Worm (Caenorhabditis elegans) whole organism, late embryonic: ENCODE results near the gene pqn-54.

Source experiments
- C08G9.2 ChIP-seq: sonication (generic microtip); optimal IDR thresholded peaks from 2 replicates; lab custom pipeline; 2016; ENCODE audit warnings: mild to moderate bottlenecking, missing genetic modification characterization, moderate library complexity, missing compliant biosample characterization
- ama-1 ChIP-seq: fragments of 150-350 bp; optimal IDR thresholded peaks from 2 replicates; lab custom pipeline; 2014
- ceh-24 ChIP-seq: sonication (generic microtip); optimal IDR thresholded peaks from 2 replicates; lab custom pipeline; 2016; ENCODE audit warnings: mild to moderate bottlenecking, missing genetic modification characterization, missing compliant biosample characterization
- ets-4 ChIP-seq: sonication (generic microtip); optimal IDR thresholded peaks from 2 replicates; lab custom pipeline; 2016; ENCODE audit warnings: missing genetic modification characterization, missing compliant biosample characterization
- fkh-10 ChIP-seq: fragments of 150-350 bp; optimal IDR thresholded peaks from 2 replicates; lab custom pipeline; 2014; ENCODE audit warnings: missing biosample characterization, missing genetic modification reagents, missing genetic modification characterization
- nfya-1 ChIP-seq: sonication (generic microtip); optimal IDR thresholded peaks from 2 replicates; lab custom pipeline; 2017; ENCODE audit warnings: missing genetic modification characterization, mild to moderate bottlenecking, missing compliant biosample characterization, antibody characterized with exemption, moderate library complexity
- nhr-11 ChIP-seq: fragments of 150-350 bp; optimal IDR thresholded peaks from 2 replicates; lab custom pipeline; 2014; ENCODE audit warnings: missing biosample characterization, missing genetic modification characterization
- npax-4 ChIP-seq: sonication (generic microtip); optimal IDR thresholded peaks from 2 replicates; lab custom pipeline; 2016; ENCODE audit warnings: missing genetic modification characterization, missing compliant biosample characterization
- pqm-1 ChIP-seq: sonication (generic microtip); optimal IDR thresholded peaks from 2 replicates; lab custom pipeline; 2016; ENCODE audit warnings: missing genetic modification characterization, missing compliant biosample characterization
- sox-2 ChIP-seq: fragments of 200-800 bp; sonication (Bioruptor generic); IDR thresholded peaks from 2 replicates; pipeline ENCODE4 v1.3.6; 2022; ENCODE audit warnings: missing genetic modification reagents, missing genetic modification characterization, missing compliant biosample characterization
- tbx-2 ChIP-seq: sonication (generic microtip); optimal IDR thresholded peaks from 2 replicates; lab custom pipeline; 2016; ENCODE audit warnings: missing genetic modification characterization, missing compliant biosample characterization

- no peak for TF ChIP-seq sox-2 (GFP tag; lab: Robert Waterston, UW)
- no peak for TF ChIP-seq pqm-1 (tag; lab: Kevin White, UChicago)
- no peak for TF ChIP-seq npax-4 (tag; lab: Kevin White, UChicago)
- TF ChIP-seq ceh-24 (tag; lab: Kevin White, UChicago) = no peak
- TF ChIP-seq tbx-2 = no peak
- no peak for TF ChIP-seq C08G9.2 (tag; lab: Kevin White, UChicago)
- no peak for TF ChIP-seq ama-1 (lab: Kevin White, UChicago)
- TF ChIP-seq nhr-11 (tag; lab: Kevin White, UChicago) = no peak
- TF ChIP-seq fkh-10 (GFP tag; lab: Kevin White, UChicago) = no peak
- no peak for TF ChIP-seq ets-4 (tag; lab: Kevin White, UChicago)
- TF ChIP-seq nfya-1 (tag; lab: Kevin White, UChicago) = no peak
Observed at ce11 chrV:1438832-1439231, 26.0 kb upstream of the pqn-54 start, which contains the start of gene R09B5.11.
